Fruit fly (Drosophila melanogaster): Measurements from ENCODE around the gene CG2975.

Gene CG2975

DNA sequence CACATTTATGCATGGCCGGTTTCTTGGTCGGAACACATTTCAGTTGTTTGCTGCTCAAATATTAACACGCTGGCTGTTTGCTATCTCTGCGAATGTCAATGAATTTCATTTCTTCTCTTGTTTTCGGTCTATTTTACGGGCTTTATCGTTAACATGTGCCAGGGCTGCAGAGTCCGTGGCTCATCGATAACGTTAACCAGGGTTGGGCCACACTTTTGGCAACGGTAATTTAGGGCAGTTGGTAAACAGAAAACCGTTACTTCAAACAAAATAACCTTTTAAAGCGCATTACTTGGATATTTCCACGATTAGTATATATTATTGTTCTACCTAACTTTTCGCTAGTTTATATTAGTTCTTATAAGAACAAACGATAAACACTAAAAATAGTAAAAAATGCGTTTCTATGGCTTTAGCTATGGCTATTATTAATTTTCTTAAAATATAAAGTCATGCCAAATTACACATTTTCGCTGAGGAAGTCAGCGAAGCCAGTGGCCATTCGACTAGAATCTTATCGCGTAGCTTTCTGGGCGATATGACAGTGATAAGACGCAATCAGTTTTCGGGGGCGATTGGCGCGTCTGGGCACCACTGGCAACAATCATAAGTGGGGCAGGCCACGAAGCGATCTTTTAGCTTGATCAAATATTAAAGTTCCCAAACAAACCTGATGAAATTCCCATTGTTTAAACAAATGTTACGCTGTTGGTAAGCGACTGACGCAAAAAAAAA is 43.2 kb downstream of the CG2975 start (continued):
- TF ChIP-seq lov (optimal IDR thresholded peaks at IDR 0.05) (no peak), lov (GFP tag; IDR thresholded peaks at IDR 0.05) (no peak), tx (GFP tag; optimal IDR thresholded peaks at IDR 0.05) (peak; percentile 12), HmgZ (tag; optimal IDR thresholded peaks at IDR 0.05) (peak; percentile 13), CG11560 (tag; IDR thresholded peaks at IDR 0.05) (no peak), mld (GFP tag; IDR thresholded peaks at IDR 0.05; ENCODE audit: partially characterized antibody) (no peak), wor (GFP tag; IDR thresholded peaks at IDR 0.05) (no peak), CG7987 (GFP tag; optimal IDR thresholded peaks at IDR 0.05) (peak; percentile 69), grau (tag; optimal IDR thresholded peaks at IDR 0.05) (peak; percentile 61), dimm (GFP tag; IDR thresholded peaks at IDR 0.05) (no peak), az2 (GFP tag; optimal IDR thresholded peaks at IDR 0.05) (peak; percentile 34), CG1832 (GFP tag; optimal IDR thresholded peaks at IDR 0.05) (no peak), Bgb (GFP tag; IDR thresholded peaks at IDR 0.05; ENCODE audit: partially characterized antibody) (peak; percentile 46; the same call in 1 of the 2 replicates), E2f2 (GFP tag; IDR thresholded peaks at IDR 0.05) (no peak; the same call in 1 of the 2 replicates), mirr (GFP tag; optimal IDR thresholded peaks at IDR 0.05) (peak; percentile 64), CG4404 (GFP tag; IDR thresholded peaks at IDR 0.05) (no peak), schlank (tag; optimal IDR thresholded peaks at IDR 0.05) (peak; percentile 19), trem (tag; optimal IDR thresholded peaks at IDR 0.05) (no peak), insv (GFP tag; optimal IDR thresholded peaks at IDR 0.05) (peak in 1 of 2 experiments; percentile 49), CG18011 (GFP tag; optimal IDR thresholded peaks at IDR 0.05) (no peak), fd64A (GFP tag; optimal IDR thresholded peaks at IDR 0.05) (no peak), nom (GFP tag; optimal IDR thresholded peaks at IDR 0.05) (no peak), GATAe (GFP tag; conservative IDR thresholded peaks at IDR 0.05) (peak; percentile 84), CG16813 (GFP tag; IDR thresholded peaks at IDR 0.05; ENCODE audit: partially characterized antibody) (no peak), phol (tag; optimal IDR thresholded peaks at IDR 0.05) (peak; percentile 48), CG12391 (tag; optimal IDR thresholded peaks at IDR 0.05) (peak; percentile 58), Bteb2 (GFP tag; optimal IDR thresholded peaks at IDR 0.05) (no peak), vnd (GFP tag; IDR thresholded peaks at IDR 0.05; ENCODE audit: partially characterized antibody) (no peak), tna (GFP tag; IDR thresholded peaks at IDR 0.05; ENCODE audit: partially characterized antibody) (no peak), vvl (GFP tag; IDR thresholded peaks at IDR 0.05) (peak; percentile 45), Ssrp (tag; optimal IDR thresholded peaks at IDR 0.05) (peak; percentile 10), CG12104 (GFP tag; optimal IDR thresholded peaks at IDR 0.05) (no peak), CG10462 (GFP tag; optimal IDR thresholded peaks at IDR 0.05) (peak; percentile 78), Dfd (GFP tag; optimal IDR thresholded peaks at IDR 0.05) (no peak), Oli (tag; optimal IDR thresholded peaks at IDR 0.05) (peak; percentile 29), fd3F (GFP tag; optimal IDR thresholded peaks at IDR 0.05) (peak; percentile 40), pzg (GFP tag; optimal IDR thresholded peaks at IDR 0.05) (peak; percentile 42), Ets65A (GFP tag) (peak; percentile 81), CG13894 (tag; optimal IDR thresholded peaks at IDR 0.05) (peak; percentile 25), Dbx (GFP tag; IDR thresholded peaks at IDR 0.05) (no peak; the same call in 2 of the 3 replicates), CG15601 (tag; optimal IDR thresholded peaks at IDR 0.05) (peak; percentile 55), CG10543 (GFP tag; optimal IDR thresholded peaks at IDR 0.05) (peak; percentile 20), CG6254 (GFP tag; optimal IDR thresholded peaks at IDR 0.05) (no peak), p53 (GFP tag; optimal IDR thresholded peaks at IDR 0.05) (no peak), HLH4C (GFP tag; IDR thresholded peaks at IDR 0.05; ENCODE audit: partially characterized antibody) (no peak), CG13296 (GFP tag; optimal IDR thresholded peaks at IDR 0.05) (peak; percentile 66), Scr (GFP tag; IDR thresholded peaks at IDR 0.05; ENCODE audit: partially characterized antibody) (no peak), CG4820 (GFP tag; optimal IDR thresholded peaks at IDR 0.05) (peak; percentile 13), ro (GFP tag; IDR thresholded peaks at IDR 0.05) (no peak)

Measured in whole organism, embryonic.